Fruit fly (Drosophila melanogaster): ENCODE results near the gene CG43373.

DNA sequence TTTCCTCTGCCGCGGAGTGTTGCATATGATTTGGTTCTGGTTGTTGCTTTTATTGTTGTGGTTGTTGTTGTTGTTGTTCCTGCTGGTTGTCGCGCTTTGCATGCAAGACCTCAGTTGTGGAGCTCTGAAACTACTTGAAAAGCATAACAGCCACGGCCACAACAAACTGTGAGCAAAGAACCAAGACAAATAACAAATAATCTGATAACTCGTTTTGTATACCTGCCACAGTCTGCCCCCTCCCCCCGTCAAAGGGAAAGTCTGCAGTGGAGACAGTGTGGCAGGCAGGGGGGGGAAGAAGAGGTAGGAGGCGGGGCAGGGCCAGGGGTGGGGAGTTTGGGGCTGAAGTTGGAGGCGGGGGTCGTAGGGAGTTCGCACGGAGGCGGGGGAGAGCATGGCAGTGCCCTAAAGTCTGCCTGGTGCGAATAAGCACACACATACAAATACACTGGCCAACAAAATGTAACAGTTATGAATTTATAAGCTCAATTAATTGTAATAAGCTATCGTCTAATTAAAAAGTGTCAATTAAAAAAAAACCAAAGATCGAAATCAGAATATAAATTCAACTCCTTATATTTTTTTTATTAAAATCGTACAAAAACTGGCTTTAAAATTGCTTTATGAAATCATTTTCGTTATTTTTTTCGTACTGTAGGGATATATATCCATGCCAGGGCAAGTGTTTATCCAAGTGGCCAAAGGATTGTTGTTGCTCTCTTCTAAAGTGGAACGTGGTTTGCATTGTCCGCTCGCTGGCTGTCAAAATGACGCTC lies 54.5 kb downstream of the CG43373 start:
- TF ChIP-seq fd64A (GFP tag; optimal IDR thresholded peaks at IDR 0.05), result no peak
- no peak for TF ChIP-seq CG5180 (GFP tag; optimal IDR thresholded peaks at IDR 0.05)
- no peak for TF ChIP-seq ap (GFP tag; IDR thresholded peaks at IDR 0.05)
- no peak for TF ChIP-seq Trl (optimal IDR thresholded peaks at IDR 0.05)
- no peak for TF ChIP-seq Trl (GFP tag; optimal IDR thresholded peaks at IDR 0.05)
- no peak for TF ChIP-seq mirr (GFP tag; optimal IDR thresholded peaks at IDR 0.05)
- TF ChIP-seq CG3281 (GFP tag; optimal IDR thresholded peaks at IDR 0.05), result no peak
- TF ChIP-seq Deaf1 (tag; optimal IDR thresholded peaks at IDR 0.05), result no peak
- peak; percentile 12 for TF ChIP-seq nom (GFP tag; optimal IDR thresholded peaks at IDR 0.05)
- TF ChIP-seq CG12155 (GFP tag; optimal IDR thresholded peaks at IDR 0.05), result no peak
- TF ChIP-seq E2f2 (GFP tag; IDR thresholded peaks at IDR 0.05), result no peak
- peak; percentile 43; the same call in 1 of the 2 replicates for TF ChIP-seq ttk (GFP tag; IDR thresholded peaks at IDR 0.05)
